Fruit fly (Drosophila melanogaster) whole organism, embryonic: ENCODE results near the gene Elp4.

Experiments used
- Antp ChIP-seq: fragments of 200-800 bp; sonication (Bioruptor generic); optimal IDR thresholded peaks from 3 replicates; lab custom pipeline; 2016; ENCODE audit warnings: missing biosample characterization, missing genetic modification characterization
- B-H2 ChIP-seq: fragments of 200-800 bp; sonication (Bioruptor generic); optimal IDR thresholded peaks from 2 replicates; lab custom pipeline; 2018; ENCODE audit warnings: missing biosample characterization, mild to moderate bottlenecking, missing genetic modification characterization
- BEAF-32 ChIP-seq: fragments of 200-800 bp; sonication (Bioruptor generic); optimal IDR thresholded peaks from 3 replicates; lab custom pipeline; 2017; ENCODE audit warnings: missing biosample characterization, missing genetic modification characterization, mild to moderate bottlenecking, moderate library complexity, missing genetic modification reagents
- CG13123 ChIP-seq: fragments of 200-800 bp; sonication (Bioruptor generic); optimal IDR thresholded peaks from 2 replicates; lab custom pipeline; 2016; ENCODE audit warnings: missing biosample characterization, missing genetic modification characterization
- CG13424 ChIP-seq: fragments of 200-800 bp; sonication (Bioruptor generic); optimal IDR thresholded peaks from 2 replicates; lab custom pipeline; 2019; ENCODE audit warnings: missing biosample characterization, mild to moderate bottlenecking, missing genetic modification characterization, moderate library complexity
- CG14667 ChIP-seq: fragments of 200-800 bp; sonication (Bioruptor generic); IDR thresholded peaks from 2 replicates; pipeline ENCODE4 v1.3.6; 2022; ENCODE audit warnings: missing biosample characterization, missing genetic modification characterization
- CG14710 ChIP-seq: fragments of 200-800 bp; sonication (Bioruptor generic); optimal IDR thresholded peaks from 3 replicates; lab custom pipeline; 2019; ENCODE audit warnings: missing biosample characterization, mild to moderate bottlenecking, missing genetic modification characterization, moderate library complexity
- CG17829 ChIP-seq: fragments of 200-800 bp; optimal IDR thresholded peaks from 2 replicates; lab custom pipeline; 2019; ENCODE audit warnings: missing biosample characterization, mild to moderate bottlenecking, missing genetic modification characterization, moderate library complexity
- CG1792 ChIP-seq: fragments of 200-800 bp; sonication (Bioruptor generic); optimal IDR thresholded peaks from 2 replicates; lab custom pipeline; 2016; ENCODE audit warnings: missing biosample characterization, missing genetic modification characterization
- CG18599 ChIP-seq: fragments of 200-800 bp; sonication (Bioruptor generic); optimal IDR thresholded peaks from 3 replicates; lab custom pipeline; 2017; ENCODE audit warnings: missing biosample characterization, missing genetic modification characterization, mild to moderate bottlenecking, moderate library complexity, missing genetic modification reagents
- CG2120 ChIP-seq: fragments of 200-800 bp; sonication (Bioruptor generic); optimal IDR thresholded peaks from 3 replicates; lab custom pipeline; 2016; ENCODE audit warnings: missing biosample characterization, missing genetic modification characterization
- CG30431 ChIP-seq: fragments of 200-800 bp; sonication (Bioruptor generic); optimal IDR thresholded peaks from 2 replicates; lab custom pipeline; 2017; ENCODE audit warnings: missing biosample characterization, missing genetic modification characterization
- CG34376 ChIP-seq: fragments of 200-800 bp; sonication (Bioruptor generic); optimal IDR thresholded peaks from 2 replicates; lab custom pipeline; 2018; ENCODE audit warnings: missing biosample characterization, mild to moderate bottlenecking, missing genetic modification characterization
- CG43689 ChIP-seq: fragments of 200-800 bp; sonication (Bioruptor generic); IDR thresholded peaks from 2 replicates; pipeline ENCODE4 v1.3.6; 2022; ENCODE audit warnings: missing biosample characterization, missing genetic modification characterization
- CG4404 ChIP-seq: fragments of 200-800 bp; sonication (Bioruptor generic); IDR thresholded peaks from 2 replicates; pipeline ENCODE4 v1.3.6; 2022; ENCODE audit warnings: missing biosample characterization, missing genetic modification characterization
- CG4730 ChIP-seq: fragments of 200-800 bp; sonication (Bioruptor generic); IDR thresholded peaks from 2 replicates; pipeline ENCODE4 v1.3.6; 2022; ENCODE audit warnings: missing biosample characterization, missing genetic modification characterization
- CG6254 ChIP-seq: fragments of 200-800 bp; sonication (Bioruptor generic); optimal IDR thresholded peaks from 3 replicates; lab custom pipeline; 2017; ENCODE audit warnings: mild to moderate bottlenecking, missing biosample characterization, missing genetic modification reagents, missing genetic modification characterization
- CG7928 ChIP-seq: fragments of 200-800 bp; sonication (Bioruptor generic); optimal IDR thresholded peaks from 2 replicates; lab custom pipeline; 2017; ENCODE audit warnings: missing biosample characterization, mild to moderate bottlenecking, missing genetic modification characterization
- CG7963 ChIP-seq: fragments of 200-800 bp; sonication (Bioruptor generic); IDR thresholded peaks from 3 replicates; pipeline ENCODE4 v1.3.6; 2022; ENCODE audit warnings: missing biosample characterization, missing genetic modification characterization; ENCODE audit not compliant: partially characterized antibody
- CG8765 ChIP-seq: fragments of 200-800 bp; sonication (Bioruptor generic); IDR thresholded peaks from 2 replicates; pipeline ENCODE4 v1.3.6; 2022; ENCODE audit warnings: missing biosample characterization, missing genetic modification characterization
- D19A ChIP-seq: fragments of 200-800 bp; optimal IDR thresholded peaks from 3 replicates; lab custom pipeline; 2019; ENCODE audit warnings: missing biosample characterization, mild to moderate bottlenecking, missing genetic modification characterization, moderate library complexity
- Deaf1 ChIP-seq: fragments of 200-800 bp; optimal IDR thresholded peaks from 3 replicates; lab custom pipeline; 2019; ENCODE audit warnings: missing biosample characterization, mild to moderate bottlenecking, missing genetic modification characterization, moderate library complexity
- Dfd ChIP-seq, 2 experiments: fragments of >200 bp; optimal IDR thresholded peaks; 2 replicates each; lab custom pipeline; 2017; ENCODE audit warnings: missing biosample characterization in 2 of 2, missing genetic modification characterization in 2 of 2
- Doc3 ChIP-seq: fragments of 200-800 bp; sonication (Bioruptor generic); IDR thresholded peaks from 3 replicates; pipeline ENCODE4 v1.3.6; 2022; ENCODE audit warnings: missing biosample characterization, missing genetic modification characterization; ENCODE audit not compliant: partially characterized antibody
- Gsc ChIP-seq: fragments of 200-800 bp; sonication (Bioruptor generic); IDR thresholded peaks from 2 replicates; pipeline ENCODE4 v1.3.6; 2022; ENCODE audit warnings: missing biosample characterization, missing genetic modification characterization
- Hand ChIP-seq: fragments of 200-800 bp; sonication (Bioruptor generic); optimal IDR thresholded peaks from 2 replicates; lab custom pipeline; 2017; ENCODE audit warnings: mild to moderate bottlenecking, missing biosample characterization, missing genetic modification reagents, missing genetic modification characterization
- Hr78 ChIP-seq, 2 experiments: fragments of 200-800 bp in 1 of 2; fragments of >200 bp in 1 of 2; sonication (Bioruptor generic) in 1 of 2; optimal IDR thresholded peaks; 2 replicates each; lab custom pipeline; 2017 to 2019; ENCODE audit warnings: missing biosample characterization in 2 of 2, missing genetic modification characterization in 2 of 2, mild to moderate bottlenecking in 1 of 2, moderate library complexity in 1 of 2
- Meics ChIP-seq: fragments of 200-800 bp; sonication (Bioruptor generic); optimal IDR thresholded peaks from 2 replicates; lab custom pipeline; 2017; ENCODE audit warnings: missing biosample characterization, mild to moderate bottlenecking, missing genetic modification characterization
- Nf-YB ChIP-seq: fragments of 200-800 bp; sonication (Bioruptor generic); optimal IDR thresholded peaks from 3 replicates; lab custom pipeline; 2019; ENCODE audit warnings: missing biosample characterization, mild to moderate bottlenecking, missing genetic modification characterization, moderate library complexity
- Nf-YC ChIP-seq: fragments of 200-800 bp; optimal IDR thresholded peaks from 3 replicates; lab custom pipeline; 2019; ENCODE audit warnings: missing biosample characterization, mild to moderate bottlenecking, missing genetic modification characterization, moderate library complexity
- Oli ChIP-seq: fragments of 200-800 bp; sonication (Bioruptor generic); optimal IDR thresholded peaks from 2 replicates; lab custom pipeline; 2018; ENCODE audit warnings: missing biosample characterization, mild to moderate bottlenecking, missing genetic modification characterization, moderate library complexity
- Trl ChIP-seq, 3 experiments: fragments of >200 bp in 2 of 3; fragments of 200-800 bp in 1 of 3; sonication (Bioruptor generic) in 1 of 3; optimal IDR thresholded peaks; 2 replicates in 1 of 3; 3 replicates in 2 of 3; lab custom pipeline; 2016 to 2017; ENCODE audit warnings: missing biosample characterization in 1 of 3, missing genetic modification characterization in 1 of 3
- Xrp1 ChIP-seq: fragments of 200-800 bp; sonication (Bioruptor generic); IDR thresholded peaks from 2 replicates; pipeline ENCODE4 v1.3.6; 2022; ENCODE audit warnings: missing biosample characterization, missing genetic modification characterization
- ab ChIP-seq: fragments of 200-800 bp; sonication (Bioruptor generic); optimal IDR thresholded peaks from 2 replicates; lab custom pipeline; 2016; ENCODE audit warnings: missing biosample characterization, missing genetic modification characterization
- ase ChIP-seq: fragments of 200-800 bp; sonication (Bioruptor generic); IDR thresholded peaks from 3 replicates; pipeline ENCODE4 v1.3.6; 2022; ENCODE audit warnings: missing biosample characterization, missing genetic modification characterization
- ato ChIP-seq: fragments of 200-800 bp; sonication (Bioruptor generic); IDR thresholded peaks from 2 replicates; pipeline ENCODE4 v1.3.6; 2022; ENCODE audit warnings: missing biosample characterization, missing genetic modification characterization; ENCODE audit not compliant: partially characterized antibody
- bab2 ChIP-seq: fragments of 200-800 bp; sonication (Bioruptor generic); optimal IDR thresholded peaks from 2 replicates; lab custom pipeline; 2016; ENCODE audit warnings: missing biosample characterization, missing genetic modification characterization
- danr ChIP-seq: fragments of 200-800 bp; sonication (Bioruptor generic); IDR thresholded peaks from 2 replicates; pipeline ENCODE4 v1.3.6; 2022; ENCODE audit warnings: missing biosample characterization, missing genetic modification characterization
- gcm ChIP-seq: fragments of 200-800 bp; sonication (Bioruptor generic); optimal IDR thresholded peaks from 2 replicates; lab custom pipeline; 2019; ENCODE audit warnings: missing biosample characterization, mild to moderate bottlenecking, missing genetic modification characterization, moderate library complexity
- kay ChIP-seq: fragments of 200-800 bp; sonication (Bioruptor generic); optimal IDR thresholded peaks from 2 replicates; lab custom pipeline; 2016; ENCODE audit warnings: missing biosample characterization, missing genetic modification characterization
- kni ChIP-seq: fragments of 200-800 bp; sonication (Bioruptor generic); optimal IDR thresholded peaks from 3 replicates; lab custom pipeline; 2017; ENCODE audit warnings: mild to moderate bottlenecking, missing biosample characterization, missing genetic modification reagents, missing genetic modification characterization
- pan ChIP-seq, 4 experiments: fragments of >200 bp in 3 of 4; fragments of 200-800 bp in 1 of 4; sonication (Bioruptor generic) in 1 of 4; optimal IDR thresholded peaks in 3 of 4; IDR thresholded peaks in 1 of 4; 2 replicates each; pipeline versions ENCODE4 v1.3.6 to Lab custom; 2017 to 2022; ENCODE audit warnings: missing biosample characterization in 2 of 4, missing genetic modification characterization in 2 of 4, mixed read lengths in 1 of 4
- sisA ChIP-seq: fragments of 200-800 bp; sonication (Bioruptor generic); IDR thresholded peaks from 2 replicates; pipeline ENCODE4 v1.3.6; 2022; ENCODE audit warnings: missing biosample characterization, missing genetic modification characterization
- so ChIP-seq: fragments of 200-800 bp; sonication (Bioruptor generic); IDR thresholded peaks from 3 replicates; pipeline ENCODE4 v1.3.6; 2022; ENCODE audit warnings: missing biosample characterization, missing genetic modification characterization
- tin ChIP-seq: fragments of 200-800 bp; sonication (Bioruptor generic); optimal IDR thresholded peaks from 3 replicates; lab custom pipeline; 2016; ENCODE audit warnings: missing biosample characterization, missing genetic modification characterization
- vnd ChIP-seq: fragments of 200-800 bp; sonication (Bioruptor generic); IDR thresholded peaks from 3 replicates; pipeline ENCODE4 v1.3.6; 2022; ENCODE audit warnings: missing biosample characterization, missing genetic modification characterization; ENCODE audit not compliant: partially characterized antibody
- zf30C ChIP-seq: fragments of 200-800 bp; sonication (Bioruptor generic); optimal IDR thresholded peaks from 3 replicates; lab custom pipeline; 2018; ENCODE audit warnings: missing biosample characterization, mild to moderate bottlenecking, missing genetic modification characterization

Gene Elp4

dm6 chr2L:5523848-5524473 lies at the start of gene Elp4, which contains the start of gene Vps52 (continued):
- TF ChIP-seq vnd (GFP tag; lab: Robert Waterston, UW): peak; percentile 78
- TF ChIP-seq CG4730 (GFP tag; lab: Robert Waterston, UW): peak; percentile 60
- TF ChIP-seq Doc3: peak; percentile 61; the same call in 2 of the 3 replicates
- TF ChIP-seq CG17829: peak; percentile 80
- TF ChIP-seq tin (GFP tag; lab: Kevin White, UChicago): peak; percentile 81
- no peak for TF ChIP-seq zf30C (GFP tag; lab: Kevin White, UChicago)
- no peak for TF ChIP-seq Trl (optimal IDR thresholded peaks at IDR 0.05; lab: Kevin White, UChicago)
- TF ChIP-seq Trl (GFP tag; optimal IDR thresholded peaks at IDR 0.05; lab: Kevin White, UChicago): peak; percentile 22
- peak in 1 of 2 experiments; percentile 20 for TF ChIP-seq Hr78 (GFP tag; optimal IDR thresholded peaks at IDR 0.05; lab: Kevin White, UChicago)
- TF ChIP-seq Dfd (GFP tag; optimal IDR thresholded peaks at IDR 0.05; lab: Kevin White, UChicago): no peak
- TF ChIP-seq bab2 (GFP tag; lab: Kevin White, UChicago): peak; percentile 49
- peak; percentile 83 for TF ChIP-seq CG13424 (tag; lab: Kevin White, UChicago)
- TF ChIP-seq gcm (GFP tag; lab: Kevin White, UChicago): peak; percentile 63
- peak; percentile 50; the same call in 1 of the 2 replicates for TF ChIP-seq CG4404
- peak; percentile 74 for TF ChIP-seq Xrp1 (GFP tag; lab: Robert Waterston, UW)
- peak; percentile 8 for TF ChIP-seq CG1792 (GFP tag; lab: Kevin White, UChicago)
- TF ChIP-seq CG18599 (GFP tag; lab: Kevin White, UChicago): no peak
- TF ChIP-seq Nf-YB (GFP tag; lab: Kevin White, UChicago): peak; percentile 60
- TF ChIP-seq CG7963: peak; percentile 71
- no peak for TF ChIP-seq CG43689
- no peak for TF ChIP-seq ab (GFP tag; lab: Kevin White, UChicago)
- TF ChIP-seq CG7928 (GFP tag; lab: Kevin White, UChicago): no peak
- no peak for TF ChIP-seq Gsc
- TF ChIP-seq kay: peak; percentile 73
- peak; percentile 70 for TF ChIP-seq Oli (tag; lab: Kevin White, UChicago)
- no peak for TF ChIP-seq danr (GFP tag; lab: Robert Waterston, UW)
- peak; percentile 51 for TF ChIP-seq Deaf1
- no peak for TF ChIP-seq CG8765 (GFP tag; lab: Robert Waterston, UW)
- TF ChIP-seq kni (GFP tag; lab: Kevin White, UChicago): no peak
- TF ChIP-seq CG2120: peak; percentile 84
- TF ChIP-seq so (GFP tag; lab: Robert Waterston, UW): peak; percentile 64; the same call in 1 of the 3 replicates
- TF ChIP-seq CG13123 (GFP tag; lab: Kevin White, UChicago): peak; percentile 53
- peak; percentile 21 for TF ChIP-seq CG30431 (GFP tag; lab: Kevin White, UChicago)
- peak; percentile 77 for TF ChIP-seq Meics
- peak; percentile 76 for TF ChIP-seq B-H2 (GFP tag; lab: Kevin White, UChicago)
- peak; percentile 49 for TF ChIP-seq CG34376 (GFP tag; lab: Kevin White, UChicago)
- peak; percentile 99 for TF ChIP-seq CG14710
- peak; percentile 29 for TF ChIP-seq Hand
- peak; percentile 40; the same call in 1 of the 3 replicates for TF ChIP-seq ase (GFP tag; lab: Robert Waterston, UW)
- peak; percentile 28; the same call in 1 of the 2 replicates for TF ChIP-seq CG14667 (GFP tag; lab: Robert Waterston, UW)
- peak; percentile 18 for TF ChIP-seq CG6254 (GFP tag; lab: Kevin White, UChicago)
- peak; percentile 7 for TF ChIP-seq Antp (GFP tag; lab: Kevin White, UChicago)
- peak; percentile 34; the same call in 1 of the 2 replicates for TF ChIP-seq sisA (GFP tag; lab: Robert Waterston, UW)
- no peak for TF ChIP-seq D19A (tag; lab: Kevin White, UChicago)
- peak; percentile 37; the same call in 1 of the 2 replicates for TF ChIP-seq ato (GFP tag; lab: Robert Waterston, UW)
- TF ChIP-seq Nf-YC (tag; lab: Kevin White, UChicago): peak; percentile 82
- peak; percentile 80 for TF ChIP-seq BEAF-32 (GFP tag; lab: Kevin White, UChicago)
- no peak for TF ChIP-seq pan (optimal IDR thresholded peaks at IDR 0.05; lab: Kevin White, UChicago)
- TF ChIP-seq pan (GFP tag; optimal IDR thresholded peaks at IDR 0.05 in 1 of 2, IDR thresholded peaks at IDR 0.05 in 1 of 2): peak in 1 of 2 experiments; percentile 76
